Fruit fly (Drosophila melanogaster) whole organism, embryonic: ENCODE measurements around the gene Dok.

Experiments used
- Ada2b ChIP-seq: fragments of 200-800 bp; sonication (Bioruptor generic); IDR thresholded peaks from 2 replicates; pipeline ENCODE4 v1.3.6; 2022; ENCODE audit warnings: missing biosample characterization, missing genetic modification characterization
- Aef1 ChIP-seq: fragments of 200-800 bp; sonication (Bioruptor generic); IDR thresholded peaks from 3 replicates; pipeline ENCODE4 v1.3.6; 2022; ENCODE audit warnings: missing biosample characterization, missing genetic modification characterization
- B-H1 ChIP-seq: fragments of 200-800 bp; sonication (Bioruptor generic); IDR thresholded peaks from 3 replicates; pipeline ENCODE4 v1.3.6; 2022; ENCODE audit warnings: missing biosample characterization, missing genetic modification characterization
- CG10267 ChIP-seq: fragments of 200-800 bp; sonication (Bioruptor generic); optimal IDR thresholded peaks from 2 replicates; lab custom pipeline; 2018; ENCODE audit warnings: missing biosample characterization, mild to moderate bottlenecking, missing genetic modification characterization, moderate library complexity
- CG10321 ChIP-seq: fragments of 200-800 bp; sonication (Bioruptor generic); IDR thresholded peaks from 2 replicates; pipeline ENCODE4 v1.3.6; 2022; ENCODE audit warnings: missing biosample characterization, missing genetic modification characterization
- CG10959 ChIP-seq: fragments of 200-800 bp; sonication (Bioruptor generic); IDR thresholded peaks from 2 replicates; pipeline ENCODE4 v1.3.6; 2022; ENCODE audit warnings: missing biosample characterization, missing genetic modification characterization
- CG11093 ChIP-seq: fragments of 200-800 bp; sonication (Bioruptor generic); IDR thresholded peaks from 3 replicates; pipeline ENCODE4 v1.3.6; 2022; ENCODE audit warnings: missing biosample characterization, missing genetic modification characterization
- CG11456 ChIP-seq: fragments of 200-800 bp; sonication (Bioruptor generic); IDR thresholded peaks from 3 replicates; pipeline ENCODE4 v1.3.6; 2022; ENCODE audit warnings: missing biosample characterization, missing genetic modification characterization
- CG13775 ChIP-seq: fragments of 200-800 bp; sonication (Bioruptor generic); optimal IDR thresholded peaks from 3 replicates; lab custom pipeline; 2017; ENCODE audit warnings: missing biosample characterization, mild to moderate bottlenecking, missing genetic modification characterization
- CG13894 ChIP-seq: fragments of 200-800 bp; sonication (Bioruptor generic); optimal IDR thresholded peaks from 3 replicates; lab custom pipeline; 2018; ENCODE audit warnings: missing biosample characterization, mild to moderate bottlenecking, missing genetic modification characterization, moderate library complexity
- CG14050 ChIP-seq: fragments of 200-800 bp; sonication (Bioruptor generic); IDR thresholded peaks from 3 replicates; pipeline ENCODE4 v1.3.6; 2022; ENCODE audit warnings: missing biosample characterization, missing genetic modification characterization
- CG14710 ChIP-seq: fragments of 200-800 bp; sonication (Bioruptor generic); optimal IDR thresholded peaks from 3 replicates; lab custom pipeline; 2019; ENCODE audit warnings: missing biosample characterization, mild to moderate bottlenecking, missing genetic modification characterization, moderate library complexity
- CG15269 ChIP-seq: fragments of 200-800 bp; sonication (Bioruptor generic); optimal IDR thresholded peaks from 2 replicates; lab custom pipeline; 2018; ENCODE audit warnings: missing biosample characterization, mild to moderate bottlenecking, missing genetic modification characterization, moderate library complexity
- CG1603 ChIP-seq: fragments of 200-800 bp; sonication (Bioruptor generic); optimal IDR thresholded peaks from 2 replicates; lab custom pipeline; 2019; ENCODE audit warnings: missing biosample characterization, mild to moderate bottlenecking, missing genetic modification characterization, moderate library complexity
- CG17361 ChIP-seq: fragments of 200-800 bp; sonication (Bioruptor generic); IDR thresholded peaks from 3 replicates; pipeline ENCODE4 v1.3.6; 2022; ENCODE audit warnings: missing biosample characterization, missing genetic modification characterization
- CG18011 ChIP-seq: fragments of 200-800 bp; sonication (Bioruptor generic); optimal IDR thresholded peaks from 2 replicates; lab custom pipeline; 2017; ENCODE audit warnings: missing biosample characterization, missing genetic modification characterization, mild to moderate bottlenecking, moderate library complexity, missing genotype
- CG18476 ChIP-seq: fragments of 200-800 bp; sonication (Bioruptor generic); optimal IDR thresholded peaks from 2 replicates; lab custom pipeline; 2016; ENCODE audit warnings: missing biosample characterization, mild to moderate bottlenecking, missing genetic modification characterization
- CG18764 ChIP-seq: fragments of 200-800 bp; sonication (Bioruptor generic); optimal IDR thresholded peaks from 3 replicates; lab custom pipeline; 2016; ENCODE audit warnings: missing biosample characterization, missing genetic modification characterization
- CG2120 ChIP-seq: fragments of 200-800 bp; sonication (Bioruptor generic); optimal IDR thresholded peaks from 3 replicates; lab custom pipeline; 2016; ENCODE audit warnings: missing biosample characterization, missing genetic modification characterization
- CG31224 ChIP-seq: fragments of 200-800 bp; sonication (Bioruptor generic); IDR thresholded peaks from 2 replicates; pipeline ENCODE4 v1.3.6; 2022; ENCODE audit warnings: missing biosample characterization, missing genetic modification characterization
- CG33213 ChIP-seq: fragments of 200-800 bp; sonication (Bioruptor generic); optimal IDR thresholded peaks from 3 replicates; lab custom pipeline; 2016; ENCODE audit warnings: missing biosample characterization, missing genetic modification characterization
- CG3995 ChIP-seq: fragments of 200-800 bp; sonication (Bioruptor generic); optimal IDR thresholded peaks from 3 replicates; lab custom pipeline; 2016; ENCODE audit warnings: missing biosample characterization, missing genetic modification characterization
- CG43689 ChIP-seq: fragments of 200-800 bp; sonication (Bioruptor generic); IDR thresholded peaks from 2 replicates; pipeline ENCODE4 v1.3.6; 2022; ENCODE audit warnings: missing biosample characterization, missing genetic modification characterization
- CG5180 ChIP-seq: fragments of 200-800 bp; sonication (Bioruptor generic); optimal IDR thresholded peaks from 3 replicates; lab custom pipeline; 2017; ENCODE audit warnings: missing biosample characterization, missing genetic modification characterization, mild to moderate bottlenecking, moderate library complexity, missing genetic modification reagents
- CG6813 ChIP-seq: fragments of 200-800 bp; sonication (Bioruptor generic); optimal IDR thresholded peaks from 2 replicates; lab custom pipeline; 2017; ENCODE audit warnings: missing biosample characterization, missing genetic modification characterization, mild to moderate bottlenecking, moderate library complexity, missing genetic modification reagents
- CG6854 ChIP-seq: fragments of 200-800 bp; sonication (Bioruptor generic); optimal IDR thresholded peaks from 3 replicates; lab custom pipeline; 2017; ENCODE audit warnings: missing biosample characterization, mild to moderate bottlenecking, missing genetic modification characterization
- CG8765 ChIP-seq: fragments of 200-800 bp; sonication (Bioruptor generic); IDR thresholded peaks from 2 replicates; pipeline ENCODE4 v1.3.6; 2022; ENCODE audit warnings: missing biosample characterization, missing genetic modification characterization
- CG9609 ChIP-seq: fragments of 200-800 bp; sonication (Bioruptor generic); optimal IDR thresholded peaks from 3 replicates; lab custom pipeline; 2016; ENCODE audit warnings: missing biosample characterization, missing genetic modification characterization
- CG9876 ChIP-seq: fragments of 200-800 bp; sonication (Bioruptor generic); optimal IDR thresholded peaks from 2 replicates; lab custom pipeline; 2016; ENCODE audit warnings: missing biosample characterization, missing genetic modification characterization
- D ChIP-seq, 2 experiments: fragments of 200-800 bp in 1 of 2; fragments of >200 bp in 1 of 2; sonication (Bioruptor generic) in 1 of 2; optimal IDR thresholded peaks; 2 replicates in 1 of 2; 3 replicates in 1 of 2; lab custom pipeline; 2017; ENCODE audit warnings: mild to moderate bottlenecking in 1 of 2, missing biosample characterization in 1 of 2, missing genetic modification characterization in 1 of 2, missing genetic modification reagents in 1 of 2
- Dfd ChIP-seq, 2 experiments: fragments of >200 bp; optimal IDR thresholded peaks; 2 replicates each; lab custom pipeline; 2017; ENCODE audit warnings: missing biosample characterization in 2 of 2, missing genetic modification characterization in 2 of 2
- Doc3 ChIP-seq: fragments of 200-800 bp; sonication (Bioruptor generic); IDR thresholded peaks from 3 replicates; pipeline ENCODE4 v1.3.6; 2022; ENCODE audit warnings: missing biosample characterization, missing genetic modification characterization; ENCODE audit not compliant: partially characterized antibody
- Eip74EF ChIP-seq, 2 experiments: fragments of 200-800 bp in 1 of 2; fragments of >200 bp in 1 of 2; sonication (Bioruptor generic) in 1 of 2; optimal IDR thresholded peaks; 2 replicates each; lab custom pipeline; 2017 to 2019; ENCODE audit warnings: missing biosample characterization in 2 of 2, missing genetic modification characterization in 2 of 2, mild to moderate bottlenecking in 1 of 2, moderate library complexity in 1 of 2
- HLH4C ChIP-seq: fragments of 200-800 bp; sonication (Bioruptor generic); IDR thresholded peaks from 3 replicates; pipeline ENCODE4 v1.3.6; 2022; ENCODE audit warnings: missing biosample characterization, missing genetic modification characterization; ENCODE audit not compliant: partially characterized antibody
- Jarid2 ChIP-seq: fragments of 200-800 bp; sonication (Bioruptor generic); optimal IDR thresholded peaks from 3 replicates; lab custom pipeline; 2017; ENCODE audit warnings: mild to moderate bottlenecking, missing biosample characterization, missing genetic modification reagents, missing genetic modification characterization
- Mad ChIP-seq: fragments of 200-800 bp; sonication (Bioruptor generic); optimal IDR thresholded peaks from 2 replicates; lab custom pipeline; 2016; ENCODE audit warnings: missing biosample characterization, missing genetic modification characterization
- NC2β ChIP-seq: fragments of 200-800 bp; sonication (Bioruptor generic); optimal IDR thresholded peaks from 2 replicates; lab custom pipeline; 2016; ENCODE audit warnings: missing biosample characterization, missing genetic modification characterization
- Nf-YC ChIP-seq: fragments of 200-800 bp; optimal IDR thresholded peaks from 3 replicates; lab custom pipeline; 2019; ENCODE audit warnings: missing biosample characterization, mild to moderate bottlenecking, missing genetic modification characterization, moderate library complexity
- Oli ChIP-seq: fragments of 200-800 bp; sonication (Bioruptor generic); optimal IDR thresholded peaks from 2 replicates; lab custom pipeline; 2018; ENCODE audit warnings: missing biosample characterization, mild to moderate bottlenecking, missing genetic modification characterization, moderate library complexity
- al ChIP-seq: fragments of 200-800 bp; sonication (Bioruptor generic); IDR thresholded peaks from 2 replicates; pipeline ENCODE4 v1.3.6; 2022; ENCODE audit warnings: missing biosample characterization, missing genetic modification characterization
- ara ChIP-seq: fragments of 200-800 bp; sonication (Bioruptor generic); IDR thresholded peaks from 2 replicates; pipeline ENCODE4 v1.3.6; 2022; ENCODE audit warnings: missing biosample characterization, missing genetic modification characterization
- lmd ChIP-seq: fragments of 200-800 bp; sonication (Bioruptor generic); IDR thresholded peaks from 2 replicates; pipeline ENCODE4 v1.3.6; 2022; ENCODE audit warnings: missing biosample characterization, missing genetic modification characterization
- pfk ChIP-seq: fragments of 200-800 bp; sonication (Bioruptor generic); optimal IDR thresholded peaks from 2 replicates; lab custom pipeline; 2018; ENCODE audit warnings: missing biosample characterization, mild to moderate bottlenecking, missing genetic modification characterization, moderate library complexity
- row ChIP-seq: fragments of 200-800 bp; sonication (Bioruptor generic); IDR thresholded peaks from 3 replicates; pipeline ENCODE4 v1.3.6; 2022; ENCODE audit warnings: missing biosample characterization, missing genetic modification characterization
- ssp ChIP-seq: fragments of 200-800 bp; sonication (Bioruptor generic); IDR thresholded peaks from 2 replicates; pipeline ENCODE4 v1.3.6; 2022; ENCODE audit warnings: missing biosample characterization, missing genetic modification characterization
- tgo ChIP-seq: fragments of 200-800 bp; sonication (Bioruptor generic); IDR thresholded peaks from 3 replicates; pipeline ENCODE4 v1.3.6; 2022; ENCODE audit warnings: missing biosample characterization, missing genetic modification characterization
- unpg ChIP-seq: fragments of 200-800 bp; sonication (Bioruptor generic); optimal IDR thresholded peaks from 3 replicates; lab custom pipeline; 2018; ENCODE audit warnings: missing biosample characterization, mild to moderate bottlenecking, missing genetic modification characterization, moderate library complexity
- vvl ChIP-seq: fragments of 200-800 bp; sonication (Bioruptor generic); IDR thresholded peaks from 2 replicates; pipeline ENCODE4 v1.3.6; 2022; ENCODE audit warnings: missing biosample characterization, missing genetic modification characterization
- wdn ChIP-seq: fragments of 200-800 bp; sonication (Bioruptor generic); IDR thresholded peaks from 2 replicates; pipeline ENCODE4 v1.3.6; 2022; ENCODE audit warnings: missing biosample characterization, missing genetic modification characterization
- wor ChIP-seq: fragments of 200-800 bp; sonication (Bioruptor generic); IDR thresholded peaks from 2 replicates; pipeline ENCODE4 v1.3.6; 2022; ENCODE audit warnings: missing biosample characterization, missing genetic modification characterization

Gene Dok

dm6 chrX:7332493-7332892 is 8.5 kb downstream of the Dok start (continued):
- TF ChIP-seq Nf-YC (tag; lab: Kevin White, UChicago) (peak; percentile 82), CG15269 (tag; lab: Kevin White, UChicago) (peak; percentile 81), unpg (GFP tag; lab: Kevin White, UChicago) (peak; percentile 71), ara (GFP tag; lab: Robert Waterston, UW) (no peak), wdn (GFP tag; lab: Robert Waterston, UW) (peak; percentile 74), CG18764 (GFP tag; lab: Kevin White, UChicago) (peak; percentile 11), CG5180 (GFP tag; lab: Kevin White, UChicago) (no peak), CG13894 (tag; lab: Kevin White, UChicago) (peak; percentile 55), vvl (GFP tag; lab: Robert Waterston, UW) (peak; percentile 68), HLH4C (GFP tag; lab: Robert Waterston, UW) (no peak), al (GFP tag; lab: Robert Waterston, UW) (peak; percentile 70), CG10267 (tag; lab: Kevin White, UChicago) (no peak), Eip74EF (GFP tag; optimal IDR thresholded peaks at IDR 0.05; lab: Kevin White, UChicago) (no peak), CG33213 (GFP tag; lab: Kevin White, UChicago) (peak; percentile 35), CG6854 (GFP tag; lab: Kevin White, UChicago) (no peak), lmd (GFP tag; lab: Robert Waterston, UW) (peak; percentile 62), CG14050 (GFP tag; lab: Robert Waterston, UW) (no peak), CG2120 (GFP tag; lab: Kevin White, UChicago) (peak; percentile 89), CG11093 (GFP tag; lab: Robert Waterston, UW) (no peak), Aef1 (peak; percentile 65), CG8765 (GFP tag; lab: Robert Waterston, UW) (no peak), CG10959 (GFP tag; lab: Robert Waterston, UW) (no peak), Oli (tag; lab: Kevin White, UChicago) (peak; percentile 64), CG43689 (no peak), pfk (GFP tag; lab: Kevin White, UChicago) (no peak), CG14710 (tag; lab: Kevin White, UChicago) (no peak), Doc3 (GFP tag; lab: Robert Waterston, UW) (no peak), CG18476 (GFP tag; lab: Kevin White, UChicago) (peak; percentile 16), CG3995 (GFP tag; lab: Kevin White, UChicago) (no peak), CG13775 (GFP tag; lab: Kevin White, UChicago) (peak; percentile 33), CG1603 (peak; percentile 61), CG17361 (GFP tag; lab: Robert Waterston, UW) (0 out of 3 replicates have a peak, but pooled peaks have one; percentile 14), CG11456 (GFP tag; lab: Robert Waterston, UW) (peak; percentile 72; the same call in 1 of the 3 replicates), CG10321 (GFP tag; lab: Robert Waterston, UW) (no peak), row (GFP tag; lab: Robert Waterston, UW) (peak; percentile 81), CG31224 (GFP tag; lab: Robert Waterston, UW) (peak; percentile 61; the same call in 1 of the 2 replicates), CG6813 (GFP tag; lab: Kevin White, UChicago) (peak; percentile 49), wor (GFP tag; lab: Robert Waterston, UW) (no peak), D (optimal IDR thresholded peaks at IDR 0.05; lab: Kevin White, UChicago) (no peak), D (GFP tag; optimal IDR thresholded peaks at IDR 0.05; lab: Kevin White, UChicago) (no peak), ssp (peak; percentile 28; the same call in 1 of the 2 replicates), B-H1 (GFP tag; lab: Robert Waterston, UW) (peak; percentile 32; the same call in 1 of the 3 replicates), CG9609 (GFP tag; lab: Kevin White, UChicago) (peak; percentile 55), CG18011 (GFP tag; lab: Kevin White, UChicago) (peak; percentile 55), CG9876 (GFP tag; lab: Kevin White, UChicago) (peak; percentile 19), tgo (peak; percentile 60; the same call in 2 of the 3 replicates), Dfd (GFP tag; optimal IDR thresholded peaks at IDR 0.05; lab: Kevin White, UChicago) (no peak), Mad (GFP tag; lab: Kevin White, UChicago) (peak; percentile 42), Jarid2 (GFP tag; lab: Kevin White, UChicago) (no peak), Ada2b (peak; percentile 73), NC2β (GFP tag; lab: Kevin White, UChicago) (peak; percentile 56)
